Worm (Caenorhabditis elegans): ENCODE results near the gene hlh-30.

ce11 chrIV:3981601-3982000, 53.1 kb downstream of the hlh-30 start, which contains the start of gene srh-223:
- TF ChIP-seq pha-4 (tag; optimal IDR thresholded peaks at IDR 0.05) = no peak
- TF ChIP-seq ama-1 (optimal IDR thresholded peaks at IDR 0.05) = no peak
- no peak for TF ChIP-seq ztf-4 (tag; optimal IDR thresholded peaks at IDR 0.05)
- no peak for TF ChIP-seq unc-39 (tag; optimal IDR thresholded peaks at IDR 0.05)
- no peak for TF ChIP-seq nfya-1 (tag; optimal IDR thresholded peaks at IDR 0.05; ENCODE audit: insufficient read depth)
- TF ChIP-seq nhr-28 (tag; optimal IDR thresholded peaks at IDR 0.05) = no peak
- no peak for TF ChIP-seq lin-15B (tag; optimal IDR thresholded peaks at IDR 0.05)
- no peak for TF ChIP-seq nhr-25 (tag; optimal IDR thresholded peaks at IDR 0.05)
- TF ChIP-seq egl-27 (tag; optimal IDR thresholded peaks at IDR 0.05) = no peak

All from whole organism, L3 larva.